Fruit fly (Drosophila melanogaster) whole organism, prepupa: Measurements from ENCODE around the gene mrn.

Source experiments
- Blimp-1 ChIP-seq: fragments of 200-800 bp; sonication (Bioruptor generic); optimal IDR thresholded peaks from 3 replicates; lab custom pipeline; 2017; ENCODE audit warnings: missing biosample characterization, missing genetic modification characterization, mild to moderate bottlenecking, moderate library complexity, missing genetic modification reagents
- CG10669 ChIP-seq: fragments of 200-800 bp; sonication (Bioruptor generic); optimal IDR thresholded peaks from 3 replicates; lab custom pipeline; 2018; ENCODE audit warnings: missing biosample characterization, mild to moderate bottlenecking, missing genetic modification characterization, moderate library complexity
- CG11294 ChIP-seq: fragments of 200-800 bp; sonication (Bioruptor generic); IDR thresholded peaks from 2 replicates; pipeline ENCODE4 v1.3.6; 2022; ENCODE audit warnings: missing biosample characterization, missing genetic modification characterization
- CG11762 ChIP-seq: fragments of 200-800 bp; sonication (Bioruptor generic); optimal IDR thresholded peaks from 3 replicates; lab custom pipeline; 2016; ENCODE audit warnings: missing biosample characterization, missing genetic modification characterization; ENCODE audit not compliant: insufficient read depth
- CG11902 ChIP-seq: fragments of 200-800 bp; sonication (Bioruptor generic); optimal IDR thresholded peaks from 3 replicates; lab custom pipeline; 2016; ENCODE audit warnings: missing biosample characterization, missing genetic modification characterization
- CG15336 ChIP-seq: fragments of 200-800 bp; sonication (Bioruptor generic); IDR thresholded peaks from 2 replicates; pipeline ENCODE4 v1.3.6; 2022; ENCODE audit warnings: missing biosample characterization, missing genetic modification characterization
- CG1621 ChIP-seq: fragments of 200-800 bp; sonication (Bioruptor generic); optimal IDR thresholded peaks from 3 replicates; lab custom pipeline; 2018; ENCODE audit warnings: missing biosample characterization, mild to moderate bottlenecking, missing genetic modification characterization
- CG16779 ChIP-seq: fragments of 200-800 bp; sonication (Bioruptor generic); optimal IDR thresholded peaks from 3 replicates; lab custom pipeline; 2017; ENCODE audit warnings: missing biosample characterization, mild to moderate bottlenecking, missing genetic modification characterization
- CG32006 ChIP-seq: fragments of 200-800 bp; sonication (Bioruptor generic); optimal IDR thresholded peaks from 3 replicates; lab custom pipeline; 2017; ENCODE audit warnings: missing biosample characterization, mild to moderate bottlenecking, missing genetic modification characterization
- CG4318 ChIP-seq: fragments of 200-800 bp; sonication (Bioruptor generic); optimal IDR thresholded peaks from 3 replicates; lab custom pipeline; 2017; ENCODE audit warnings: missing biosample characterization, mild to moderate bottlenecking, missing genetic modification characterization
- CG6163 ChIP-seq: fragments of 200-800 bp; sonication (Bioruptor generic); IDR thresholded peaks from 3 replicates; pipeline ENCODE4 v1.3.6; 2022; ENCODE audit warnings: missing biosample characterization, missing genetic modification characterization
- CG6792 ChIP-seq: fragments of 200-800 bp; sonication (Bioruptor generic); optimal IDR thresholded peaks from 3 replicates; lab custom pipeline; 2016; ENCODE audit warnings: missing biosample characterization, missing genetic modification characterization
- CG6808 ChIP-seq: fragments of 200-800 bp; sonication (Bioruptor generic); optimal IDR thresholded peaks from 3 replicates; lab custom pipeline; 2017; ENCODE audit warnings: missing biosample characterization, missing genetic modification characterization, mild to moderate bottlenecking, moderate library complexity, missing genetic modification reagents
- CG6854 ChIP-seq: fragments of 200-800 bp; sonication (Bioruptor generic); optimal IDR thresholded peaks from 2 replicates; lab custom pipeline; 2017; ENCODE audit warnings: missing biosample characterization, mild to moderate bottlenecking, missing genetic modification characterization
- CG7368 ChIP-seq: fragments of 200-800 bp; sonication (Bioruptor generic); optimal IDR thresholded peaks from 3 replicates; lab custom pipeline; 2016; ENCODE audit warnings: missing biosample characterization, missing genetic modification characterization
- CG8119 ChIP-seq: fragments of 200-800 bp; sonication (Bioruptor generic); IDR thresholded peaks from 3 replicates; pipeline ENCODE4 v1.3.6; 2022; ENCODE audit warnings: missing biosample characterization, missing genetic modification characterization
- CG8632 ChIP-seq: fragments of 200-800 bp; sonication (Bioruptor generic); optimal IDR thresholded peaks from 3 replicates; lab custom pipeline; 2016; ENCODE audit warnings: missing biosample characterization, missing genetic modification characterization
- CG9139 ChIP-seq: fragments of 200-800 bp; sonication (Bioruptor generic); optimal IDR thresholded peaks from 3 replicates; lab custom pipeline; 2017; ENCODE audit warnings: missing biosample characterization, mild to moderate bottlenecking, missing genetic modification characterization
- Eip78C ChIP-seq: fragments of 200-800 bp; sonication (Bioruptor generic); peaks from one replicate; lab custom pipeline; 2016; ENCODE audit warnings: missing biosample characterization, missing genetic modification characterization
- Eip93F ChIP-seq: fragments of 200-800 bp; sonication (Bioruptor generic); optimal IDR thresholded peaks from 2 replicates; lab custom pipeline; 2016; ENCODE audit warnings: missing biosample characterization, mild to moderate bottlenecking, missing genetic modification characterization
- Ets96B ChIP-seq: fragments of 200-800 bp; optimal IDR thresholded peaks from 2 replicates; lab custom pipeline; 2019; ENCODE audit warnings: missing biosample characterization, mild to moderate bottlenecking, missing genetic modification characterization, moderate library complexity
- Hr38 ChIP-seq: sonication (Bioruptor generic); optimal IDR thresholded peaks from 2 replicates; lab custom pipeline; 2016; ENCODE audit warnings: missing biosample characterization, missing genetic modification characterization
- Hr39 ChIP-seq: fragments of 200-800 bp; sonication (Bioruptor generic); optimal IDR thresholded peaks from 2 replicates; lab custom pipeline; 2016; ENCODE audit warnings: missing biosample characterization, missing genetic modification characterization
- Hr4 ChIP-seq: fragments of 200-800 bp; sonication (Bioruptor generic); optimal IDR thresholded peaks from 3 replicates; lab custom pipeline; 2016; ENCODE audit warnings: missing biosample characterization, missing genetic modification characterization
- Lpt ChIP-seq: fragments of 200-800 bp; sonication (Bioruptor generic); optimal IDR thresholded peaks from 3 replicates; lab custom pipeline; 2016; ENCODE audit warnings: missing biosample characterization, missing genetic modification characterization
- Met ChIP-seq: fragments of 200-800 bp; sonication (Bioruptor generic); optimal IDR thresholded peaks from 3 replicates; lab custom pipeline; 2016; ENCODE audit warnings: missing biosample characterization, missing genetic modification characterization
- OdsH ChIP-seq: fragments of 200-800 bp; sonication (Bioruptor generic); optimal IDR thresholded peaks from 3 replicates; lab custom pipeline; 2016; ENCODE audit warnings: missing biosample characterization, missing genetic modification characterization
- Smox ChIP-seq: fragments of 200-800 bp; sonication (Bioruptor generic); optimal IDR thresholded peaks from 3 replicates; lab custom pipeline; 2016; ENCODE audit warnings: missing biosample characterization, missing genetic modification characterization
- Sox15 ChIP-seq: fragments of 200-800 bp; sonication (Bioruptor generic); optimal IDR thresholded peaks from 3 replicates; lab custom pipeline; 2016; ENCODE audit warnings: missing biosample characterization, missing genetic modification characterization
- acj6 ChIP-seq: fragments of 200-800 bp; sonication (Bioruptor generic); optimal IDR thresholded peaks from 3 replicates; lab custom pipeline; 2016; ENCODE audit warnings: missing biosample characterization, missing genetic modification characterization
- cyc ChIP-seq: fragments of 200-800 bp; sonication (Bioruptor generic); optimal IDR thresholded peaks from 3 replicates; lab custom pipeline; 2016; ENCODE audit warnings: missing biosample characterization, missing genetic modification characterization
- dsx ChIP-seq: fragments of 200-800 bp; optimal IDR thresholded peaks from 3 replicates; lab custom pipeline; 2019; ENCODE audit warnings: missing biosample characterization, mild to moderate bottlenecking, missing genetic modification characterization, moderate library complexity; ENCODE audit not compliant: poor library complexity, severe bottlenecking
- eg ChIP-seq: fragments of 200-800 bp; sonication (Bioruptor generic); IDR thresholded peaks from 3 replicates; pipeline ENCODE4 v1.3.6; 2022; ENCODE audit warnings: missing biosample characterization, missing genetic modification characterization
- esn ChIP-seq: fragments of 200-800 bp; sonication (Bioruptor generic); optimal IDR thresholded peaks from 2 replicates; lab custom pipeline; 2016; ENCODE audit warnings: missing biosample characterization, mild to moderate bottlenecking, missing genetic modification characterization, moderate library complexity
- fd59A ChIP-seq: fragments of 200-800 bp; sonication (Bioruptor generic); optimal IDR thresholded peaks from 2 replicates; lab custom pipeline; 2017; ENCODE audit warnings: missing biosample characterization, mild to moderate bottlenecking, missing genetic modification characterization, missing genetic modification reagents
- fd85E ChIP-seq: fragments of 200-800 bp; sonication (Bioruptor generic); optimal IDR thresholded peaks from 3 replicates; lab custom pipeline; 2016; ENCODE audit warnings: missing biosample characterization, missing genetic modification characterization
- lz ChIP-seq: fragments of 200-800 bp; sonication (Bioruptor generic); optimal IDR thresholded peaks from 3 replicates; lab custom pipeline; 2016; ENCODE audit warnings: missing biosample characterization, missing genetic modification characterization
- net ChIP-seq: fragments of 200-800 bp; sonication (Bioruptor generic); optimal IDR thresholded peaks from 3 replicates; lab custom pipeline; 2016; ENCODE audit warnings: missing biosample characterization, missing genetic modification characterization
- salr ChIP-seq, 2 experiments: fragments of 200-800 bp; sonication (Bioruptor generic); optimal IDR thresholded peaks; 3 replicates each; lab custom pipeline; 2016 to 2018; ENCODE audit warnings: missing biosample characterization in 2 of 2, missing genetic modification characterization in 2 of 2, mild to moderate bottlenecking in 1 of 2
- spab ChIP-seq: fragments of 200-800 bp; sonication (Bioruptor generic); optimal IDR thresholded peaks from 2 replicates; lab custom pipeline; 2017; ENCODE audit warnings: missing biosample characterization, mild to moderate bottlenecking, missing genetic modification characterization, missing genetic modification reagents
- ss ChIP-seq, 2 experiments: fragments of 200-800 bp; sonication (Bioruptor generic); optimal IDR thresholded peaks; 2 replicates in 1 of 2; 3 replicates in 1 of 2; lab custom pipeline; 2017 to 2018; ENCODE audit warnings: mild to moderate bottlenecking in 2 of 2, missing biosample characterization in 2 of 2, missing genetic modification characterization in 2 of 2, moderate library complexity in 1 of 2
- svp ChIP-seq: fragments of 200-800 bp; sonication (Bioruptor generic); peaks from one replicate; lab custom pipeline; 2016; ENCODE audit warnings: missing biosample characterization, missing genetic modification characterization
- topi ChIP-seq: fragments of 200-800 bp; sonication (Bioruptor generic); optimal IDR thresholded peaks from 3 replicates; lab custom pipeline; 2016; ENCODE audit warnings: missing biosample characterization, missing genetic modification characterization
- vri ChIP-seq: fragments of 200-800 bp; sonication (Bioruptor generic); optimal IDR thresholded peaks from 3 replicates; lab custom pipeline; 2016; ENCODE audit warnings: missing biosample characterization, mild to moderate bottlenecking, missing genetic modification characterization

mrn gene

dm6 chr3L:15537916-15538581, 42.3 kb downstream of the mrn start (continued):
- TF ChIP-seq Blimp-1 (GFP tag; lab: Kevin White, UChicago) (no peak), fd59A (peak; percentile 27), vri (GFP tag; lab: Kevin White, UChicago) (no peak), Lpt (GFP tag; lab: Kevin White, UChicago) (peak; percentile 66), CG11902 (peak; percentile 5), CG6808 (GFP tag; lab: Kevin White, UChicago) (peak; percentile 64), CG10669 (GFP tag; lab: Kevin White, UChicago) (peak; percentile 57), OdsH (GFP tag; lab: Kevin White, UChicago) (peak; percentile 73), topi (GFP tag; lab: Kevin White, UChicago) (peak; percentile 49)
- TF ChIP-seq, all 60 proteins: peak for 49

DNA sequence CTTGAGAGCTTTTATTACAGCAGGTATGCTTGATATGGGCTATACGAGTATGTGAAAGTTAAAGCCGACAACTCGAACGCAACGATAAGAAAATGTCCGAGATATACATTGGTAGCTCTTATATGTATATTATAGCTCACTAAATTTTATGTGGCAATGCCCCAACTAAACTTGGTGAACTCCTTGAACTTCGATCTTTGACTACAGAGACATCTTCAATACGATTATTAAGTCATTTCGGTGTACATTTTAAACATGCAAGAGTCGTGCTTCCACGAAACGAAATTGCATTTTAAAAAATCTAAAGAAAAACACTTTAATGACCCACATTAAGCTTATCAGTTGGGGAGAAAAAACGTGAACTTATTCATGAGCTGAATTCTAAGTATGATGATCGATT, 43.8 kb downstream of the mrn start:
- TF ChIP-seq svp (GFP tag; lab: Kevin White, UChicago) (peak; percentile 71), CG6808 (GFP tag; lab: Kevin White, UChicago) (no peak)

- TF ChIP-seq Eip93F (GFP tag; lab: Kevin White, UChicago), result peak; percentile 23
- TF ChIP-seq Hr39 (GFP tag; lab: Kevin White, UChicago), result no peak
- no peak for TF ChIP-seq fd85E (GFP tag; lab: Kevin White, UChicago)
- no peak for TF ChIP-seq topi (GFP tag; lab: Kevin White, UChicago)
- peak; percentile 8 for TF ChIP-seq Blimp-1 (GFP tag; lab: Kevin White, UChicago)
- TF ChIP-seq CG6163 (GFP tag; lab: Robert Waterston, UW), result peak; percentile 7; the same call in 1 of the 3 replicates
- TF ChIP-seq eg (GFP tag; lab: Robert Waterston, UW), result 0 out of 3 replicates have a peak, but pooled peaks have one; percentile 8
- no peak for TF ChIP-seq CG4318
- TF ChIP-seq cyc, result no peak
- no peak for TF ChIP-seq CG7368
- no peak for TF ChIP-seq OdsH (GFP tag; lab: Kevin White, UChicago)
- no peak for TF ChIP-seq CG11762 (GFP tag; lab: Kevin White, UChicago)
- no peak for TF ChIP-seq CG10669 (GFP tag; lab: Kevin White, UChicago)
- no peak for TF ChIP-seq CG16779 (tag; lab: Kevin White, UChicago)
- TF ChIP-seq CG9139 (GFP tag; lab: Kevin White, UChicago), result no peak
- peak in 1 of 2 experiments; percentile 49 for TF ChIP-seq ss (GFP tag; optimal IDR thresholded peaks at IDR 0.05; lab: Kevin White, UChicago)
- TF ChIP-seq CG11294 (GFP tag; lab: Robert Waterston, UW), result no peak
- no peak for TF ChIP-seq Hr4
- TF ChIP-seq CG8632 (GFP tag; lab: Kevin White, UChicago), result no peak
- TF ChIP-seq vri (GFP tag; lab: Kevin White, UChicago), result no peak
- TF ChIP-seq CG32006 (GFP tag; lab: Kevin White, UChicago), result no peak
- TF ChIP-seq salr (GFP tag; optimal IDR thresholded peaks at IDR 0.05; lab: Kevin White, UChicago), result no peak
- no peak for TF ChIP-seq acj6
- no peak for TF ChIP-seq CG6792
- peak; percentile 83 for TF ChIP-seq dsx
- 0 out of 3 replicates have a peak, but pooled peaks have one; percentile 18 for TF ChIP-seq CG8119 (GFP tag; lab: Robert Waterston, UW)
- peak; percentile 3 for TF ChIP-seq CG1621 (tag; lab: Kevin White, UChicago)
- no peak for TF ChIP-seq CG15336
- TF ChIP-seq spab (GFP tag; lab: Kevin White, UChicago), result no peak
- TF ChIP-seq Met (GFP tag; lab: Kevin White, UChicago), result no peak
- TF ChIP-seq svp (GFP tag; lab: Kevin White, UChicago), result no peak
- TF ChIP-seq Ets96B (tag; lab: Kevin White, UChicago), result no peak
- no peak for TF ChIP-seq Hr38 (GFP tag; lab: Kevin White, UChicago)
- no peak for TF ChIP-seq esn (GFP tag; lab: Kevin White, UChicago)
- no peak for TF ChIP-seq Lpt (GFP tag; lab: Kevin White, UChicago)
- no peak for TF ChIP-seq lz
- peak; percentile 29 for TF ChIP-seq Eip78C (GFP tag; lab: Kevin White, UChicago)
- TF ChIP-seq CG11902, result no peak
- TF ChIP-seq net, result no peak
- no peak for TF ChIP-seq Smox (GFP tag; lab: Kevin White, UChicago)
- TF ChIP-seq Sox15 (GFP tag; lab: Kevin White, UChicago), result no peak
- no peak for TF ChIP-seq fd59A
- TF ChIP-seq CG6854 (GFP tag; lab: Kevin White, UChicago), result no peak
- TF ChIP-seq CG6808 (GFP tag; lab: Kevin White, UChicago), result peak; percentile 25
Observed at dm6 chr3L:15535800-15536225, 44.5 kb downstream of the mrn start.
